Worm (Caenorhabditis elegans) whole organism, L3 larva: ENCODE results near the gene K07F5.14.
A peak's percentile ranks its signal among the peaks of the same experiment; 100 is the strongest.

ENCODE experiments used
- ceh-28 ChIP-seq: fragments of 150-350 bp; optimal IDR thresholded peaks from 2 replicates; lab custom pipeline; 2014; ENCODE audit warnings: missing biosample characterization, missing genetic modification reagents, missing genetic modification characterization
- daf-12 ChIP-seq: fragments of 150-350 bp; optimal IDR thresholded peaks from 2 replicates; lab custom pipeline; 2014; ENCODE audit warnings: missing biosample characterization, missing genetic modification reagents, missing genetic modification characterization
- elt-1 ChIP-seq: fragments of 150-350 bp; optimal IDR thresholded peaks from 2 replicates; lab custom pipeline; 2014; ENCODE audit warnings: missing biosample characterization, missing genetic modification characterization
- fkh-2 ChIP-seq: fragments of 150-350 bp; optimal IDR thresholded peaks from 2 replicates; lab custom pipeline; 2014; ENCODE audit warnings: missing biosample characterization, missing genetic modification reagents, missing genetic modification characterization
- jun-1 ChIP-seq: fragments of 150-350 bp; optimal IDR thresholded peaks from 2 replicates; lab custom pipeline; 2014; ENCODE audit warnings: missing biosample characterization, missing genetic modification reagents, missing genetic modification characterization
- lin-15B ChIP-seq: fragments of 150-350 bp; optimal IDR thresholded peaks from 2 replicates; lab custom pipeline; 2014; ENCODE audit warnings: missing biosample characterization, missing genetic modification characterization
- lin-39 ChIP-seq: fragments of 150-350 bp; optimal IDR thresholded peaks from 2 replicates; lab custom pipeline; 2018; ENCODE audit warnings: missing biosample characterization, missing genetic modification reagents, missing genetic modification characterization
- nhr-11 ChIP-seq: fragments of 150-350 bp; optimal IDR thresholded peaks from 2 replicates; lab custom pipeline; 2014; ENCODE audit warnings: missing biosample characterization, missing genetic modification characterization
- nhr-237 ChIP-seq: fragments of 150-350 bp; optimal IDR thresholded peaks from 2 replicates; lab custom pipeline; 2014; ENCODE audit warnings: missing biosample characterization, missing genetic modification characterization
- nhr-76 ChIP-seq: fragments of 150-350 bp; sonication (generic microtip); optimal IDR thresholded peaks from 5 replicates; lab custom pipeline; 2014; ENCODE audit warnings: missing biosample characterization, missing genetic modification characterization
- tbx-2 ChIP-seq: sonication (generic microtip); optimal IDR thresholded peaks from 2 replicates; lab custom pipeline; 2016; ENCODE audit warnings: mild to moderate bottlenecking, missing genetic modification characterization, missing compliant biosample characterization
- unc-39 ChIP-seq: sonication (generic microtip); optimal IDR thresholded peaks from 4 replicates; lab custom pipeline; 2017; ENCODE audit warnings: missing biosample characterization, missing genetic modification characterization
- unc-62 ChIP-seq: fragments of 150-350 bp; sonication (generic microtip); optimal IDR thresholded peaks from 4 replicates; lab custom pipeline; 2014; ENCODE audit warnings: missing biosample characterization, missing genetic modification reagents, missing genetic modification characterization
- ztf-4 ChIP-seq: fragments of 150-350 bp; optimal IDR thresholded peaks from 2 replicates; lab custom pipeline; 2014; ENCODE audit warnings: missing biosample characterization, missing genetic modification characterization

DNA sequence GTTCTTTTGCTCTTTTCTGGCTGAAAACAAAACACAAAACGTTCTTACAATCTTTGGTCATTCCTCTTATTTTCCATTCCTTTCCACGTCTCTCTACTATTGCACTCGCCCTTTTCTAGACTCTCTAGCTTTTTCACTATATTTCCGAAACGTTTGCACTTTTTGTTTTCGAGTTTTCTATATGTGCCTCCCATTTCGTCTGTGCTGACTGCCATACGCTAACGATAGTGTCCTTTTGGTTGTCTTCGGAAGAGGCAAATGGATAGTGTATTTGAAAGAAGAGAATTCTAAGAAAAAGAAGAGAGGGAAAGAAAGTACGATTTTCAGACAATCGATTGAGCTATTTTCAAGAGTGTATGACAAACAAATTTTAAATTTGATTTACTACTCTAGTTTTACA is 10.8 kb downstream of the K07F5.14 start:
- TF ChIP-seq fkh-2 (no peak), tbx-2 (tag; lab: Kevin White, UChicago) (no peak), unc-39 (tag; lab: Kevin White, UChicago) (no peak), jun-1 (tag; lab: Kevin White, UChicago) (no peak), ztf-4 (tag; lab: Kevin White, UChicago) (no peak), nhr-11 (tag; lab: Kevin White, UChicago) (no peak), daf-12 (tag; lab: Kevin White, UChicago) (no peak), ceh-28 (tag; lab: Kevin White, UChicago) (peak; percentile 26), lin-15B (peak; percentile 18), nhr-237 (tag; lab: Kevin White, UChicago) (no peak), elt-1 (tag; lab: Kevin White, UChicago) (no peak), unc-62 (GFP tag; lab: Kevin White, UChicago) (no peak), lin-39 (tag; lab: Kevin White, UChicago) (peak; percentile 1), nhr-76 (tag; lab: Kevin White, UChicago) (no peak)
